Worm (Caenorhabditis elegans) whole organism, early embryonic: Measurements from ENCODE around the gene F39E9.14.

ENCODE experiments used
- F13C5.2 ChIP-seq: sonication (generic microtip); optimal IDR thresholded peaks from 2 replicates; lab custom pipeline; 2017; ENCODE audit warnings: mild to moderate bottlenecking, missing genetic modification characterization, inconsistent platforms, missing compliant biosample characterization
- aly-1 ChIP-seq: sonication (generic microtip); optimal IDR thresholded peaks from 2 replicates; lab custom pipeline; 2016; ENCODE audit warnings: missing genetic modification characterization, missing compliant biosample characterization
- ama-1 ChIP-seq: fragments of 150-350 bp; optimal IDR thresholded peaks from 2 replicates; lab custom pipeline; 2014
- ceh-13 ChIP-seq: fragments of 200-800 bp; sonication (Bioruptor generic); optimal IDR thresholded peaks from 2 replicates; lab custom pipeline; 2018; ENCODE audit warnings: mild to moderate bottlenecking, missing genetic modification characterization, missing compliant biosample characterization
- flt-1 ChIP-seq: fragments of 200-800 bp; sonication (Bioruptor generic); IDR thresholded peaks from 2 replicates; pipeline ENCODE4 v1.3.6; 2022; ENCODE audit warnings: missing genetic modification characterization, missing compliant biosample characterization
- hmbx-1 ChIP-seq: sonication (generic microtip); optimal IDR thresholded peaks from 2 replicates; lab custom pipeline; 2016; ENCODE audit warnings: mild to moderate bottlenecking, missing genetic modification characterization, missing compliant biosample characterization
- hmg-4 ChIP-seq: fragments of 200-800 bp; sonication (Bioruptor generic); optimal IDR thresholded peaks from 2 replicates; lab custom pipeline; 2018; ENCODE audit warnings: mild to moderate bottlenecking, missing genetic modification characterization, missing compliant biosample characterization
- hnd-1 ChIP-seq: sonication (generic microtip); optimal IDR thresholded peaks from 2 replicates; lab custom pipeline; 2016; ENCODE audit warnings: missing genetic modification characterization, missing compliant biosample characterization
- pes-1 ChIP-seq: fragments of 200-800 bp; sonication (Bioruptor generic); IDR thresholded peaks from 2 replicates; pipeline ENCODE4 v1.3.6; 2022; ENCODE audit warnings: missing genetic modification reagents, missing genetic modification characterization, missing compliant biosample characterization
- scrt-1 ChIP-seq: fragments of 200-800 bp; sonication (Bioruptor generic); IDR thresholded peaks from 2 replicates; pipeline ENCODE4 v1.3.6; 2022; ENCODE audit warnings: missing genetic modification characterization, missing compliant biosample characterization
- tra-4 ChIP-seq: sonication (generic microtip); optimal IDR thresholded peaks from 2 replicates; lab custom pipeline; 2017; ENCODE audit warnings: missing genetic modification characterization, missing compliant biosample characterization

DNA sequence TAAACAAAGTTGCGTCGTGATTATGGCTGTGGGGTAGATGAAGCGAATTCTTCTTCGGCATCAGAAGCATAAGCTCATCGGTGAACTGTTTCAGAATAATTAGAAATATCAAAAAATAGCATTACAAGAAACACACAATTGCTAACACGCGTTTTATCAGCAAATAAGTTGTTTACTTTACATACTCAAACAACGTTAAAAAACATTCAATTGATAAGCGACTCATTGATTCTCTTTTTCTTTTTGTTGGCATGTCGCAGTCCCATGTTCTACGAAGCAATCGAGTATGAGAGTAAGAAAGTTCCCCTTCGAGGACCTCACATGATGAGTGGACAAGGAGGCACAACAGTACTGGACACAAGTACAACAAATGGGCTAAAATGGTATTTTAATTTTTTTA lies 6.2 kb upstream of the F39E9.14 start, which contains the start of gene btb-16:
- TF ChIP-seq hmbx-1: no peak
- TF ChIP-seq ceh-13 (GFP tag; lab: Kevin White, UChicago): no peak
- TF ChIP-seq ama-1 (lab: Kevin White, UChicago): no peak
- TF ChIP-seq hnd-1 (tag; lab: Kevin White, UChicago): no peak
- TF ChIP-seq pes-1 (GFP tag; lab: Robert Waterston, UW): no peak
- no peak for TF ChIP-seq hmg-4 (GFP tag; lab: Kevin White, UChicago)
- no peak for TF ChIP-seq flt-1 (GFP tag; lab: Robert Waterston, UW)
- TF ChIP-seq aly-1 (tag; lab: Kevin White, UChicago): no peak
- TF ChIP-seq F13C5.2 (tag; lab: Kevin White, UChicago): no peak
- no peak for TF ChIP-seq tra-4 (tag; lab: Kevin White, UChicago)
- TF ChIP-seq scrt-1 (GFP tag; lab: Robert Waterston, UW): no peak
